Worm (Caenorhabditis elegans): ENCODE measurements around the gene C13F10.7.

The C13F10.7 gene

DNA sequence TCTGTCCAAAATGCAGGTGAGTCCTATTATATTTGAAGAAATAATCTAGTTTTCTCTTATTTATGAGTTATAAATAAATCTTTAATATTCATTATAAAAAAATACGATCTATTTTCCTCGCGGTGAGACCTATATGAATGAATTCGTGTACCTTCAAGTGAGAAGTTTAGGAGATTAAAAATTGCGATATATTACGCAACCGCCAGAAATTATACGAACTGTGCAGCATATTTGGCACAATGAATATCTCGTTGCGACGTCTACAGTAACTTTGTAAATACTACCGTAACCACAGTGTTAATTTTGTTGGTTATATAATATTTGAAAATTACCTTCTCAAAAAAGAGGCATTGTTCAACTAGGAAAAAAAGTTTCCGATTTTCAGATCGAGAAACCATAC lies 1.3 kb upstream of the C13F10.7 start:
- TF ChIP-seq unc-62 (GFP tag; optimal IDR thresholded peaks at IDR 0.05): no peak

ce11 chrV:7223941-7224340 lies 889 bp upstream of the C13F10.7 start, which contains the start of gene C13F10.1:
Gene C13F10.1 (plus strand): TSS chrV:7224078.
- no peak for TF ChIP-seq unc-62 (GFP tag; optimal IDR thresholded peaks at IDR 0.05)

DNA sequence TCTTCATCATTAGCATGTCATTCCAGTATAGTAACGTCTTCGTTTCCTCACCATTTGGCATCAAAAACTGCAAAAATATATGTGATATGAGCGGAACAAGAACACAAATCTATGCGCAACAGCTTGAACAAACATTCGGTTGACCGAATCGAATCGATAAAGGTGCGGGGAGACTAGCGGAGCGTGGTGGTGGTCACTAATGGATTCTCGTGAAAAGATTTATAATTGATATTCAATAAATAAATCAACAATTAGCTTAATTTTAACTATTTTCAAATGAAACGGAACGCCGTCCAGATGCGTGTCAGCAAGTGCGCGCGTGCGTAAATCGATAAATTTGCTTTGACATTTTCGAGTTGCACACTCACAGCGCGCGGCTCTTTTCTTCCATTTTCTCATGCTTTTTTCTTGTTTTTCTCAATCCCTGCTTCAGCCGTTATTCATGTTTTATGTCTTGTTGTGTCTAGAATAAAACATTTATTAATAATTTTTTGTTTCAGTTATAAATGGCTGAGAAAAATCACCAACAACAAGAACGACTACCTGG lies 2.0 kb downstream of the C13F10.7 start, which contains the start of the genes C13F10.8, C13F10.6 and kxd-1:
TSS of gene C13F10.8 (minus strand) at position 51 of the 547 bp plus-strand sequence.
TSS of gene C13F10.6 (minus strand) at position 67 of the 547 bp plus-strand sequence.
TSS of gene kxd-1 (plus strand) at position 497 of the 547 bp plus-strand sequence.
- TF ChIP-seq unc-62 (GFP tag; optimal IDR thresholded peaks at IDR 0.05): no peak

- TF ChIP-seq unc-62 (GFP tag; optimal IDR thresholded peaks at IDR 0.05): no peak
Measured at ce11 chrV:7218988-7219387, 4.1 kb downstream of the C13F10.7 start, which contains the start of gene C13F10.5. Gene C13F10.5 (minus strand): TSS chrV:7219088.

ce11 chrV:7216016-7216415 lies 7.0 kb downstream of the C13F10.7 start:
- TF ChIP-seq unc-62 (GFP tag; optimal IDR thresholded peaks at IDR 0.05): no peak

DNA sequence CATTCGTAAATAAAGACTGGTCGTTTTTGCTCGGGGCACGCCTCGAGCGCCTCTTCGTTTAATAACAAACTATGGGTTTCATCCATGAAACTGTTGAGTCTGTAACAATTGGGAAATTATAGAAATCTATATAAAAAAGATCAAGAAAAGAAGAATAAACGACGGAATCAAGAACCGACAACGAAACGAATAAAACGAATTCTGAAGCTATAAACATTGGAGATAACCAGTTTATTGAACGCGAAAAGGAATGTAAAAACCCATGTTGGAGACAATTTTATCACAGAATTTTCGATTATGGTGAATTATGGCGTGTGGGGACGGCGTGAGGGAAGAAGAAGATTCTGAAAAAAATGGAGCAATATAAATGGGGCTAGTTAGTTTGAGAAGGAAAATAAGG lies 8.2 kb downstream of the C13F10.7 start, which contains the start of gene soap-1:
TSS of gene soap-1 (minus strand) at position 101 of the 400 bp plus-strand sequence.
- no peak for TF ChIP-seq unc-62 (GFP tag; optimal IDR thresholded peaks at IDR 0.05)

DNA sequence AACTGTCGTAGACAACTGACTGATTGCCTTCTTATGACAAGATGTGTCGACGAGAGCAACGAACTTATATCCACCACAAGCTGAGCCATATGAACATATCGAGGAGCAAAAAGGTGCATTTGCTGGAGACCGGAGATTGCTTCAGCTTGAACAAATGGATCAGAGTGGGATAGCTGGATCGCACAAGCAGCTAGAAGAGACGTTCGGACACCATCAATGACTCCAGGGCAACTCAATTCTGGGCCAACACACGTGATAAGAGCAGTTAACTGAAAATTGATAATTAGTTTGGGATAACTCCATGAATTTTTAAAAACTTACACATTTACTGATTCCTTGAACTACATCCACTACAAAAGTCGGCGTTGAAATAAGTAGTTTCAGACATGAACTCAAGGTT lies 14.1 kb downstream of the C13F10.7 start:
- TF ChIP-seq unc-62 (GFP tag; optimal IDR thresholded peaks at IDR 0.05): no peak

DNA sequence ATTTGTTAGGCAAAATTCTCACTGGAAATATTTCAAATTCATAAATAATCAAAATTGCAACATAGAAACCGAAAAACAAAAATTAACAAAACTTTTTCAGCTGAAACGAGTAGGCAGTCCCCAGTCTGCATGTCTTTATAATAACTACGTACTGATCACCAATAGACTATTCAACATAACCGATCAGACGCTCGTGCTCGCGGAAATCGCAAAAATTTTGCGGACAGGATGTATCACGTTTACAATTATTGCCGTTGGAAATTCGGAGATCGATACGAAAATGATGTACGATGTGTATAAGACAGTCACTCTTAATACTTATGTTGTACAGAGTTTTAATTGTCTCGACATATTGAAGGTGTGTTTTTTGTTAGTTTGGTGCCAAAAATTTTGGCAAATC lies 21.7 kb downstream of the C13F10.7 start:
- no peak for TF ChIP-seq unc-62 (GFP tag; optimal IDR thresholded peaks at IDR 0.05)

- TF ChIP-seq unc-62 (GFP tag; optimal IDR thresholded peaks at IDR 0.05): no peak
Measured at ce11 chrV:7199932-7200331, 23.1 kb downstream of the C13F10.7 start, which contains the start of gene F09G2.1. Gene F09G2.1 (plus strand): TSS chrV:7200232.

DNA sequence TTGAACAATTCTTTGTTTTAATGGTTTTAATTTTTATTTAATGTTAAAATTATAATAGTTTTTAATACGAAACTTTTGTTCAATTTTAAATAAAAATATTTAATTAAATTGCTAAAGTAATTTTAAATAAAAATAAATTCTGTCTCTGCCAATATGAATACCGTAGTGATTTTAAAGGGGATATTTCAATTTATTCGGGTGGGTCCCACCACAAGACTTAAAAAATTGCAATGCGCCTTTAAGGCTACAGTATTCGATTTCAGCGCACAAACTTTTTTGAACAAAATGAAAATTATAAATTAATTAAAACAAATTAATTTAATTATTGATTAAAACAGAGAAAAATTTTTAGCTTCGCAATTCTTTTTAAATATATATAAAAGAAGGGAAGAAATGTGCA lies 24.0 kb downstream of the C13F10.7 start:
- no peak for TF ChIP-seq unc-62 (GFP tag; optimal IDR thresholded peaks at IDR 0.05)

ce11 chrV:7198403-7198802 lies 24.6 kb downstream of the C13F10.7 start:
- no peak for TF ChIP-seq unc-62 (GFP tag; optimal IDR thresholded peaks at IDR 0.05)

ce11 chrV:7197036-7197435 lies 26.0 kb downstream of the C13F10.7 start:
- TF ChIP-seq unc-62 (GFP tag; optimal IDR thresholded peaks at IDR 0.05): no peak

- TF ChIP-seq unc-62 (GFP tag; optimal IDR thresholded peaks at IDR 0.05): no peak
Measured at ce11 chrV:7196498-7196966, 26.5 kb downstream of the C13F10.7 start, which contains the start of gene F09G2.2. Gene F09G2.2 (plus strand): TSS chrV:7196916.

DNA sequence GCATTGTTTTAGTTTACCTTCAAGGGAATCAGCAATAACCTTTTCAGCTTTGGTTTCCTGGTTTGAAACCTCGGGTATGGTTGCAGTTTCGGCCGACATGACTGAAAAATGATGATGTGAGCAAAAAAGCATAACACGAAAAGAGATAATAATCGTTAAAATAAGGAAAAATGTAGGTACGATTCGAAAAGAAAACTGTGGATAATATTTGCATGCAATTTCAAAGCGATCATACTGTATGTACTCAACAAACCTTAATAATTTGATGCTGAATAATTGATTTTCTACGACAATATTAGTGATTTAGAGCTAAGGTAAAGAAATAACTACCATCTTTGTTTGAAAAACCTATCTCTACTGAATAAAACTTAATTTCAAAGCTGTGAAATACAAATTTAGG lies 27.0 kb downstream of the C13F10.7 start, which contains the start of gene attf-2:
TSS of gene attf-2 (minus strand) at position 101 of the 400 bp plus-strand sequence.
- no peak for TF ChIP-seq unc-62 (GFP tag; optimal IDR thresholded peaks at IDR 0.05)

DNA sequence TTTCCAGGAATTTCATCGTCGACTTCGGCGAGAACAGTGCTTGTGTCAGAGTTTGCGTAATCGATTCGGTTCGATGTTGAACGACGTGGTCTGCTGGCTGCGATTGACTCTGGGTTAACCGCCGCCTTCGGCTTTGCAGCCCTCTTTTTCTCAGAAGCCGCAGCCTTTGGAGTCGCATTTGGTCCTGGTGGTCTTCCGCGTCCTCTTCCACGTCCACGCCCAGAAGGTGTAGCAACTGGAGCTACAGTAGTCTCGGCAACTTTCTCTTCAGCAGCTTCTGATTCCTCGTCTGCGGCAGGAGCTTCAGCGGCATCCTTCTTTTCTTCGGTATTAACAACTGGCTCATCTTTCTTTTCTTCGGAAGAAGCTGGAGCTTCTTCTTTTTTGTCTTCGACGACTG lies 28.2 kb downstream of the C13F10.7 start:
- no peak for TF ChIP-seq unc-62 (GFP tag; optimal IDR thresholded peaks at IDR 0.05)

- no peak for TF ChIP-seq unc-62 (GFP tag; optimal IDR thresholded peaks at IDR 0.05)
Measured at ce11 chrV:7193562-7193961, 29.5 kb downstream of the C13F10.7 start, which contains the start of gene F09G2.8. Gene F09G2.8 (minus strand): TSS chrV:7193662.

- no peak for TF ChIP-seq unc-62 (GFP tag; optimal IDR thresholded peaks at IDR 0.05)
Measured at ce11 chrV:7187295-7187694, 35.8 kb downstream of the C13F10.7 start.
